Worm (Caenorhabditis elegans) whole organism, L2 larva: ENCODE measurements around the gene F54H12.10.
"Not testable (repeated sequence)": the region's sequence is repeated elsewhere in the genome, so short reads cannot be mapped to it uniquely, and the experiment has no call there.

Experiments used
- ceh-16 ChIP-seq: fragments of 150-350 bp; optimal IDR thresholded peaks from 2 replicates; lab custom pipeline; 2014; ENCODE audit warnings: missing biosample characterization, missing genetic modification characterization
- dmd-4 ChIP-seq: sonication (generic microtip); optimal IDR thresholded peaks from 2 replicates; lab custom pipeline; 2017; ENCODE audit warnings: missing biosample characterization, missing genetic modification characterization
- mab-5 ChIP-seq: fragments of 150-350 bp; optimal IDR thresholded peaks from 2 replicates; lab custom pipeline; 2014; ENCODE audit warnings: missing biosample characterization, missing genetic modification characterization
- skn-1 ChIP-seq: sonication (generic microtip); optimal IDR thresholded peaks from 2 replicates; lab custom pipeline; 2017; ENCODE audit warnings: missing biosample characterization, missing genetic modification characterization
- snpc-4 ChIP-seq: fragments of 150-350 bp; optimal IDR thresholded peaks from 2 replicates; lab custom pipeline; 2014; ENCODE audit warnings: missing biosample characterization, missing genetic modification characterization
- unc-55 ChIP-seq: fragments of 150-350 bp; sonication (generic microtip); optimal IDR thresholded peaks from 3 replicates; lab custom pipeline; 2014; ENCODE audit warnings: missing biosample characterization, missing genetic modification reagents, missing genetic modification characterization
- zag-1 ChIP-seq: fragments of 150-350 bp; optimal IDR thresholded peaks from 2 replicates; lab custom pipeline; 2014; ENCODE audit warnings: missing biosample characterization, missing genetic modification characterization

DNA sequence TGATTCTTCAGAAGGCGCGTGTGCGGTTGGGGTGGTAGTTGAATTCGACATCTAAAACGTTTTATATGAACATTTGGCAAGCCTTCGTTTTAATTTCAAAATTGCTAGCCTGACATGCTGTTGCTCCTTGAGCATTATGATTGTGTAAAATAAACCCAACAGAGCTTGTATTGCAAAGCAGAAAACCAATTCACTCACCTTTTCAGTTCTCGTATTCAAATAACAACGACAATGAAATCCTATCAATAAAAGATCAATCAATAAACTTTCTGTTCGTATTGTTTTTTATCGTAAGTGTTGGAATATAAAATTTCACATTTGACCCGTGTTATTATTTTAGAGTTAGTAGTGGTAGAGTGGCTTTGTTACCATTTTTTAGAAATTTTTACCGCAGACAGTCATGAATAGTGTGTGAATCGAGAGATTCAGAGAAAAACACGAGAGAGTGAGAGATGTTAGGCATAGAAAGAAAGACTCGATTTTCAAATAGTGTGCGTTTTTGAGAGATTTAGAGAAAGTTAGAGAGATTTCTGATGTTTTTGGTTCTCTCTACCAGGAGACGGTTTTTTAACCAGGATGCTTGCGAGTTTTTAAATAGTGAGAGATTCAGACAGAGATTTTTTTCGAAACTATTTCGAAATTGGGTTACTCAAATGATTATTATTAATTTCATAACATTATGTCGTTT is at the start of gene F54H12.10:
- TF ChIP-seq unc-55; dmd-4 (tag; lab: Kevin White, UChicago); ceh-16 (tag; lab: Kevin White, UChicago); zag-1 (tag; lab: Kevin White, UChicago); snpc-4 (tag; lab: Kevin White, UChicago); skn-1 (tag; lab: Kevin White, UChicago); mab-5 (tag; lab: Kevin White, UChicago): not testable (repeated sequence)
